Worm (Caenorhabditis elegans) whole organism, L4 larva: Measurements from ENCODE around the gene ugt-19.

Experiments
- D1046.2 ChIP-seq: fragments of 200-800 bp; sonication (Bioruptor generic); IDR thresholded peaks from 2 replicates; pipeline ENCODE4 v1.3.6; 2022; ENCODE audit warnings: missing genetic modification characterization, missing compliant biosample characterization
- F26F4.8 ChIP-seq: fragments of 200-800 bp; sonication (Bioruptor generic); conservative IDR thresholded peaks from 2 replicates; pipeline ENCODE4 v1.3.6; 2022; ENCODE audit warnings: missing genetic modification characterization, missing compliant biosample characterization
- F37D6.2 ChIP-seq: sonication (generic microtip); optimal IDR thresholded peaks from 2 replicates; lab custom pipeline; 2016; ENCODE audit warnings: mild to moderate bottlenecking, missing genetic modification characterization, missing compliant biosample characterization
- F49E8.2 ChIP-seq: sonication (generic microtip); optimal IDR thresholded peaks from 2 replicates; lab custom pipeline; 2016; ENCODE audit warnings: missing compliant biosample characterization, mild to moderate bottlenecking, missing genetic modification characterization, borderline replicate concordance
- T20F7.1 ChIP-seq: fragments of 200-800 bp; sonication (Bioruptor generic); optimal IDR thresholded peaks from 2 replicates; lab custom pipeline; 2018; ENCODE audit warnings: mild to moderate bottlenecking, missing genetic modification characterization, missing compliant biosample characterization
- T26A8.4 ChIP-seq: fragments of 200-800 bp; sonication (Bioruptor generic); IDR thresholded peaks from 2 replicates; pipeline ENCODE4 v1.3.6; 2022; ENCODE audit warnings: missing genetic modification characterization, missing compliant biosample characterization
- ZK337.2 ChIP-seq: fragments of 200-800 bp; sonication (Bioruptor generic); IDR thresholded peaks from 2 replicates; pipeline ENCODE4 v1.3.6; 2022; ENCODE audit warnings: missing genetic modification reagents, missing genetic modification characterization, missing compliant biosample characterization
- aha-1 ChIP-seq: fragments of 150-350 bp; peaks from one replicate; lab custom pipeline; 2014; ENCODE audit warnings: missing biosample characterization, missing genetic modification characterization
- aly-2 ChIP-seq: sonication (generic microtip); optimal IDR thresholded peaks from 2 replicates; lab custom pipeline; 2018; ENCODE audit warnings: missing biosample characterization, missing genetic modification characterization
- ama-1 ChIP-seq: fragments of 150-350 bp; optimal IDR thresholded peaks from 2 replicates; lab custom pipeline; 2014; ENCODE audit warnings: inconsistent platforms, mixed read lengths
- arid-1 ChIP-seq: fragments of 200-800 bp; sonication (Bioruptor generic); conservative IDR thresholded peaks from 2 replicates; pipeline ENCODE4 v1.3.6; 2022; ENCODE audit warnings: missing genetic modification reagents, missing genetic modification characterization, missing compliant biosample characterization
- attf-4 ChIP-seq: sonication (generic microtip); optimal IDR thresholded peaks from 3 replicates; lab custom pipeline; 2017; ENCODE audit warnings: missing biosample characterization, missing genetic modification characterization
- ceh-20 ChIP-seq: fragments of 200-800 bp; sonication (Bioruptor generic); IDR thresholded peaks from 2 replicates; pipeline ENCODE4 v1.3.6; 2022; ENCODE audit warnings: missing genetic modification reagents, missing genetic modification characterization, missing compliant biosample characterization
- ceh-32 ChIP-seq: sonication (generic microtip); optimal IDR thresholded peaks from 2 replicates; lab custom pipeline; 2016; ENCODE audit warnings: mild to moderate bottlenecking, missing genetic modification characterization, missing compliant biosample characterization; ENCODE audit not compliant: poor library complexity
- ceh-44 ChIP-seq: fragments of 200-800 bp; sonication (Bioruptor generic); IDR thresholded peaks from 2 replicates; pipeline ENCODE4 v1.3.6; 2022; ENCODE audit warnings: missing genetic modification reagents, missing genetic modification characterization, missing compliant biosample characterization
- ces-1 ChIP-seq: fragments of 150-350 bp; sonication (generic microtip); optimal IDR thresholded peaks from 4 replicates; lab custom pipeline; 2014; ENCODE audit warnings: missing biosample characterization, missing genetic modification reagents, missing genetic modification characterization
- cey-2 ChIP-seq: sonication (generic microtip); optimal IDR thresholded peaks from 3 replicates; lab custom pipeline; 2017; ENCODE audit warnings: missing genetic modification characterization, mild to moderate bottlenecking, missing compliant biosample characterization, antibody characterized with exemption, borderline replicate concordance; ENCODE audit not compliant: insufficient read depth
- ctbp-1 ChIP-seq: fragments of 200-800 bp; sonication (Bioruptor generic); IDR thresholded peaks from 2 replicates; pipeline ENCODE4 v1.3.6; 2022; ENCODE audit warnings: missing genetic modification reagents, missing genetic modification characterization, missing compliant biosample characterization
- daf-16 ChIP-seq, 3 experiments: sonication (generic microtip); optimal IDR thresholded peaks; 2 replicates each; lab custom pipeline; 2016 to 2017; ENCODE audit warnings: missing genetic modification characterization in 3 of 3, missing genetic modification reagents in 3 of 3, mild to moderate bottlenecking in 2 of 3, missing compliant biosample characterization in 2 of 3, missing biosample characterization in 1 of 3, moderate library complexity in 1 of 3
- daf-19 ChIP-seq: fragments of 200-800 bp; sonication (Bioruptor generic); conservative IDR thresholded peaks from 2 replicates; pipeline ENCODE4 v1.3.6; 2022; ENCODE audit warnings: missing genetic modification characterization, missing compliant biosample characterization
- dmd-9 ChIP-seq: fragments of 200-800 bp; sonication (Bioruptor generic); IDR thresholded peaks from 2 replicates; pipeline ENCODE4 v1.3.6; 2022; ENCODE audit warnings: missing genetic modification reagents, missing genetic modification characterization, missing compliant biosample characterization
- dpl-1 ChIP-seq: fragments of 150-350 bp; optimal IDR thresholded peaks from 2 replicates; lab custom pipeline; 2014; ENCODE audit warnings: missing biosample characterization, missing genetic modification reagents, missing genetic modification characterization
- dve-1 ChIP-seq: sonication (generic microtip); optimal IDR thresholded peaks from 2 replicates; lab custom pipeline; 2017; ENCODE audit warnings: antibody characterized with exemption, mild to moderate bottlenecking, missing genetic modification characterization, missing compliant biosample characterization; ENCODE audit not compliant: insufficient read depth
- egl-43 ChIP-seq: fragments of 200-800 bp; sonication (Bioruptor generic); IDR thresholded peaks from 2 replicates; pipeline ENCODE4 v1.3.6; 2022; ENCODE audit warnings: missing genetic modification reagents, missing genetic modification characterization, missing compliant biosample characterization
- hif-1 ChIP-seq, 2 experiments: sonication (generic microtip); optimal IDR thresholded peaks; 2 replicates each; lab custom pipeline; 2016 to 2017; ENCODE audit warnings: missing compliant biosample characterization in 2 of 2, missing genetic modification characterization in 2 of 2, missing genetic modification reagents in 2 of 2, missing genotype in 2 of 2, mild to moderate bottlenecking in 1 of 2
- lin-1 ChIP-seq: fragments of 200-800 bp; sonication (Bioruptor generic); IDR thresholded peaks from 2 replicates; pipeline ENCODE4 v1.3.6; 2022; ENCODE audit warnings: missing genetic modification reagents, missing genetic modification characterization, missing compliant biosample characterization
- lin-29 ChIP-seq: fragments of 200-800 bp; sonication (Bioruptor generic); IDR thresholded peaks from 2 replicates; pipeline ENCODE4 v1.3.6; 2022; ENCODE audit warnings: missing genetic modification reagents, missing genetic modification characterization, missing compliant biosample characterization
- lin-39 ChIP-seq: fragments of 150-350 bp; optimal IDR thresholded peaks from 2 replicates; lab custom pipeline; 2014; ENCODE audit warnings: missing biosample characterization, missing genetic modification reagents, missing genetic modification characterization
- madf-9 ChIP-seq: fragments of 200-800 bp; sonication (Bioruptor generic); conservative IDR thresholded peaks from 2 replicates; pipeline ENCODE4 v1.3.6; 2022; ENCODE audit warnings: missing genetic modification reagents, missing genetic modification characterization, missing compliant biosample characterization
- mdl-1 ChIP-seq, 2 experiments: fragments of 150-350 bp in 1 of 2; sonication (generic microtip) in 1 of 2; optimal IDR thresholded peaks; 2 replicates each; lab custom pipeline; 2014 to 2017; ENCODE audit warnings: missing biosample characterization in 2 of 2, missing genetic modification characterization in 2 of 2
- mdt-29 ChIP-seq: fragments of 200-800 bp; sonication (Bioruptor generic); IDR thresholded peaks from 2 replicates; pipeline ENCODE4 v1.3.6; 2022; ENCODE audit warnings: missing genetic modification reagents, missing genetic modification characterization, missing compliant biosample characterization
- mep-1 ChIP-seq: fragments of 150-350 bp; sonication (generic microtip); optimal IDR thresholded peaks from 3 replicates; lab custom pipeline; 2014; ENCODE audit warnings: missing biosample characterization, missing genetic modification characterization
- mes-2 ChIP-seq: sonication (generic microtip); optimal IDR thresholded peaks from 2 replicates; lab custom pipeline; 2016; ENCODE audit warnings: missing genotype, mild to moderate bottlenecking, missing genetic modification characterization, missing compliant biosample characterization; ENCODE audit not compliant: poor library complexity, severe bottlenecking
- mxl-2 ChIP-seq: fragments of 200-800 bp; sonication (Bioruptor generic); conservative IDR thresholded peaks from 2 replicates; pipeline ENCODE4 v1.3.6; 2022; ENCODE audit warnings: missing genetic modification reagents, missing genetic modification characterization, missing compliant biosample characterization
- mxl-3 ChIP-seq: fragments of 200-800 bp; sonication (Bioruptor generic); optimal IDR thresholded peaks from 2 replicates; lab custom pipeline; 2018; ENCODE audit warnings: mild to moderate bottlenecking, missing genetic modification characterization, missing compliant biosample characterization
- nhr-10 ChIP-seq: fragments of 150-350 bp; optimal IDR thresholded peaks from 2 replicates; lab custom pipeline; 2014; ENCODE audit warnings: missing biosample characterization, missing genetic modification characterization
- nhr-11 ChIP-seq: fragments of 150-350 bp; optimal IDR thresholded peaks from 2 replicates; lab custom pipeline; 2014; ENCODE audit warnings: missing biosample characterization, missing genetic modification characterization
- nhr-41 ChIP-seq: fragments of 200-800 bp; sonication (Bioruptor generic); IDR thresholded peaks from 2 replicates; pipeline ENCODE4 v1.3.6; 2022; ENCODE audit warnings: missing genetic modification reagents, missing genetic modification characterization, missing compliant biosample characterization
- pha-4 ChIP-seq, 2 experiments: fragments of 150-350 bp in 1 of 2; fragments of 200-800 bp in 1 of 2; sonication (Bioruptor generic) in 1 of 2; IDR thresholded peaks in 1 of 2; optimal IDR thresholded peaks in 1 of 2; 2 replicates each; pipeline versions ENCODE4 v1.3.6 to Lab custom; 2014 to 2022; ENCODE audit warnings: missing genetic modification characterization in 2 of 2, missing genetic modification reagents in 2 of 2, missing biosample characterization in 1 of 2, missing compliant biosample characterization in 1 of 2
- pqm-1 ChIP-seq: sonication (generic microtip); optimal IDR thresholded peaks from 2 replicates; lab custom pipeline; 2017; ENCODE audit warnings: missing biosample characterization, missing genetic modification characterization
- sdz-12 ChIP-seq: fragments of 200-800 bp; sonication (Bioruptor generic); optimal IDR thresholded peaks from 2 replicates; lab custom pipeline; 2018; ENCODE audit warnings: mild to moderate bottlenecking, missing genetic modification characterization, missing compliant biosample characterization
- set-16 ChIP-seq: fragments of 200-800 bp; sonication (Bioruptor generic); IDR thresholded peaks from 2 replicates; pipeline ENCODE4 v1.3.6; 2022; ENCODE audit warnings: missing genetic modification reagents, missing genetic modification characterization, missing compliant biosample characterization
- spr-3 ChIP-seq: fragments of 200-800 bp; sonication (Bioruptor generic); optimal IDR thresholded peaks from 2 replicates; lab custom pipeline; 2018; ENCODE audit warnings: mild to moderate bottlenecking, missing genetic modification characterization, missing compliant biosample characterization
- unc-130 ChIP-seq: sonication (generic microtip); optimal IDR thresholded peaks from 2 replicates; lab custom pipeline; 2016; ENCODE audit warnings: missing genetic modification reagents, missing genetic modification characterization, missing compliant biosample characterization
- zip-2 ChIP-seq: fragments of 150-350 bp; optimal IDR thresholded peaks from 2 replicates; lab custom pipeline; 2014; ENCODE audit warnings: missing biosample characterization, missing genetic modification characterization
- ztf-11 ChIP-seq: fragments of 150-350 bp; optimal IDR thresholded peaks from 2 replicates; lab custom pipeline; 2014; ENCODE audit warnings: missing biosample characterization, missing genetic modification characterization

The ugt-19 gene

ce11 chrIV:6108665-6109064 is 28.9 kb upstream of the ugt-19 start:
- TF ChIP-seq zip-2 (tag; lab: Kevin White, UChicago) (no peak), daf-19 (peak; percentile 61; the same call in 1 of the 2 replicates)

ce11 chrIV:6104446-6104845 is 24.7 kb upstream of the ugt-19 start:
- TF ChIP-seq set-16 = peak; percentile 81
- TF ChIP-seq ceh-32 (tag; lab: Kevin White, UChicago) = no peak
- no peak for TF ChIP-seq mep-1 (tag; lab: Kevin White, UChicago)
- no peak for TF ChIP-seq daf-16 (GFP tag; optimal IDR thresholded peaks at IDR 0.05; lab: Kevin White, UChicago)
- no peak for TF ChIP-seq daf-16 (tag; optimal IDR thresholded peaks at IDR 0.05; lab: Kevin White, UChicago)
- TF ChIP-seq aha-1 = peak; percentile 78
- no peak for TF ChIP-seq F37D6.2 (tag; lab: Kevin White, UChicago)

- no peak for TF ChIP-seq T20F7.1
- TF ChIP-seq ceh-44 (GFP tag; lab: Robert Waterston, UW) = no peak
- no peak for TF ChIP-seq T26A8.4
- no peak for TF ChIP-seq egl-43 (GFP tag; lab: Robert Waterston, UW)
- no peak for TF ChIP-seq sdz-12 (GFP tag; lab: Kevin White, UChicago)
- no peak for TF ChIP-seq ctbp-1 (GFP tag; lab: Robert Waterston, UW)
- no peak for TF ChIP-seq spr-3
- no peak for TF ChIP-seq ces-1 (GFP tag; lab: Kevin White, UChicago)
- TF ChIP-seq unc-130 (GFP tag; lab: Kevin White, UChicago) = no peak
- TF ChIP-seq lin-1 = no peak
- no peak for TF ChIP-seq ztf-11 (tag; lab: Kevin White, UChicago)
- TF ChIP-seq hif-1 (tag; optimal IDR thresholded peaks at IDR 0.05; lab: Kevin White, UChicago) = no peak
- TF ChIP-seq ZK337.2 (GFP tag; lab: Robert Waterston, UW) = no peak
- TF ChIP-seq ama-1 = no peak
- TF ChIP-seq D1046.2 (GFP tag; lab: Robert Waterston, UW) = no peak
- TF ChIP-seq pqm-1 (tag; lab: Kevin White, UChicago) = peak; percentile 52
- TF ChIP-seq pha-4 (GFP tag; IDR thresholded peaks at IDR 0.05; lab: Robert Waterston, UW) = no peak
- no peak for TF ChIP-seq pha-4 (tag; optimal IDR thresholded peaks at IDR 0.05; lab: Kevin White, UChicago)
- TF ChIP-seq dpl-1 (GFP tag; lab: Kevin White, UChicago) = peak; percentile 36
- no peak for TF ChIP-seq cey-2 (tag; lab: Kevin White, UChicago)
- peak; percentile 47 for TF ChIP-seq nhr-10
- peak; percentile 66; the same call in 1 of the 2 replicates for TF ChIP-seq ceh-20 (GFP tag; lab: Robert Waterston, UW)
- no peak for TF ChIP-seq madf-9 (GFP tag; lab: Robert Waterston, UW)
- TF ChIP-seq lin-29 (GFP tag; lab: Robert Waterston, UW) = no peak
- no peak for TF ChIP-seq F49E8.2 (tag; lab: Kevin White, UChicago)
- no peak for TF ChIP-seq zip-2 (tag; lab: Kevin White, UChicago)
- TF ChIP-seq mxl-2 (GFP tag; lab: Robert Waterston, UW) = no peak
- no peak for TF ChIP-seq nhr-41 (GFP tag; lab: Robert Waterston, UW)
- TF ChIP-seq lin-39 (tag; lab: Kevin White, UChicago) = no peak
- peak; percentile 34 to 82 for TF ChIP-seq mdl-1 (tag; optimal IDR thresholded peaks at IDR 0.05; lab: Kevin White, UChicago)
- TF ChIP-seq mxl-3 (GFP tag; lab: Kevin White, UChicago) = peak; percentile 76
- no peak for TF ChIP-seq mdt-29 (GFP tag; lab: Robert Waterston, UW)
- TF ChIP-seq F26F4.8 (GFP tag; lab: Robert Waterston, UW) = no peak
- no peak for TF ChIP-seq nhr-11
- no peak for TF ChIP-seq attf-4 (tag; lab: Kevin White, UChicago)
- TF ChIP-seq dmd-9 (GFP tag; lab: Robert Waterston, UW) = no peak
- no peak for TF ChIP-seq aly-2 (tag; lab: Kevin White, UChicago)
- TF ChIP-seq aha-1 = peak; percentile 35
- peak; percentile 8 for TF ChIP-seq mes-2 (tag; lab: Kevin White, UChicago)
- no peak for TF ChIP-seq arid-1 (GFP tag; lab: Robert Waterston, UW)
- no peak for TF ChIP-seq mep-1 (tag; lab: Kevin White, UChicago)
- TF ChIP-seq dve-1 (tag; lab: Kevin White, UChicago) = peak; percentile 81
Observed at ce11 chrIV:6099770-6100169, 20.0 kb upstream of the ugt-19 start.
